Fruit fly (Drosophila melanogaster): ENCODE measurements around the gene CG32104.

Gene CG32104

DNA sequence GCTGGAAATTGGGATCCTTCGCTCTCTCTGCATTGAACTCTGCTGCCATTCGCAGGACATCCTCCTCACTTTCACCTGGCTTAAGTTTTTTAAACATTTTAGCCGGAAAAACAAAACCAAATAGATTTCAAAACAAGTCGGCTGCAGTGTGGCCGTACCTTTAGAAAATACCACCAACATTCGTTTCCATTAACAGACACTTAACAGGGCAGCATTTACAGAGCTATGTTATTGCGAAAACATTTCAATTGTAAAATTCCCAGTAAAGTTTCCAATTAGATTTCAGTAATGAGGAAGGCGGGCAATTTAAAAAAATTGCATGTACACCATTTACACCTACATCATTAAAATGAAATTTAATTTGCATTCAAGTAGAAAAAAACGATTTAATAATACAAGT is at the start of gene CG32104:
Gene CG32104, minus strand, starts transcription at position 152 of the 400 bp plus-strand sequence.
- TF ChIP-seq CG6792 (GFP tag; optimal IDR thresholded peaks at IDR 0.05), result no peak
- TF ChIP-seq esn (GFP tag; optimal IDR thresholded peaks at IDR 0.05), result no peak
- no peak for TF ChIP-seq pdm3 (GFP tag; optimal IDR thresholded peaks at IDR 0.05)
- no peak for TF ChIP-seq CG8632 (GFP tag; optimal IDR thresholded peaks at IDR 0.05)
- no peak for TF ChIP-seq CG4318 (GFP tag; optimal IDR thresholded peaks at IDR 0.05)

DNA sequence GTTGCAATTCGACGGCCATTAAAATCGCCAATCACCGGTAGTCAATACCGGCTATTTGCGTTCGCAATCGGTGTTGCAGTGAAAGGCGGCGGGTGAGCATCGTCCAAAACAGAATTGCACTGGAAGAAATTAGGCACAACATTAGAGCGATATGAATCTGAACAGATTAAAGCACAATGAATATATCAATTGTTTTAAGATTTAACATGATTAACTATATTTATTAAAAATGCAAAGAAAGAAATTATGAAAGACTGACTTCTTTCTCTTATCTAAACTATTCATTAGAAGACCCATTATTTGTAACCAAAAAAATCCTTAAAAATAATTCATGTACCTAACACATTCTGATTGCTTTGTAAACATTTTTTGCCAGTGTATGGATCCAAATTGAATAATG is 48.4 kb upstream of the CG32104 start:
- peak; percentile 3 for TF ChIP-seq CG4318 (GFP tag; optimal IDR thresholded peaks at IDR 0.05)
- peak; percentile 10 for TF ChIP-seq Smox (GFP tag; optimal IDR thresholded peaks at IDR 0.05)
- TF ChIP-seq Sox15 (GFP tag; optimal IDR thresholded peaks at IDR 0.05), result no peak
- no peak; the same call in 2 of the 3 replicates for TF ChIP-seq CG6163 (GFP tag; IDR thresholded peaks at IDR 0.05)
- no peak for TF ChIP-seq cyc (GFP tag; optimal IDR thresholded peaks at IDR 0.05)
- peak; percentile 7 for TF ChIP-seq CG3919 (GFP tag; optimal IDR thresholded peaks at IDR 0.05)
- no peak for TF ChIP-seq Hr39 (GFP tag; optimal IDR thresholded peaks at IDR 0.05)
- TF ChIP-seq esn (GFP tag; optimal IDR thresholded peaks at IDR 0.05), result no peak
- TF ChIP-seq Ets21C (GFP tag; optimal IDR thresholded peaks at IDR 0.05), result no peak
- TF ChIP-seq CG6792 (GFP tag; optimal IDR thresholded peaks at IDR 0.05), result no peak
- no peak for TF ChIP-seq fd85E (GFP tag; optimal IDR thresholded peaks at IDR 0.05)
- no peak for TF ChIP-seq Ets96B (tag; optimal IDR thresholded peaks at IDR 0.05)
- TF ChIP-seq topi (GFP tag; optimal IDR thresholded peaks at IDR 0.05), result no peak
- no peak for TF ChIP-seq dsx (GFP tag; optimal IDR thresholded peaks at IDR 0.05; ENCODE audit: poor library complexity, severe bottlenecking)
- TF ChIP-seq Hr4 (GFP tag; optimal IDR thresholded peaks at IDR 0.05), result peak; percentile 17
- no peak for TF ChIP-seq CG7368 (GFP tag; optimal IDR thresholded peaks at IDR 0.05)
- no peak for TF ChIP-seq CG9139 (GFP tag; optimal IDR thresholded peaks at IDR 0.05)
- no peak for TF ChIP-seq vri (GFP tag; optimal IDR thresholded peaks at IDR 0.05)
- no peak for TF ChIP-seq Hr38 (GFP tag; optimal IDR thresholded peaks at IDR 0.05)
- TF ChIP-seq spab (GFP tag; optimal IDR thresholded peaks at IDR 0.05), result no peak
- TF ChIP-seq Sox14 (GFP tag; optimal IDR thresholded peaks at IDR 0.05), result no peak
- TF ChIP-seq acj6 (GFP tag; optimal IDR thresholded peaks at IDR 0.05), result no peak
- no peak for TF ChIP-seq CG31627 (GFP tag; optimal IDR thresholded peaks at IDR 0.05)
- TF ChIP-seq CG8319 (GFP tag; optimal IDR thresholded peaks at IDR 0.05), result no peak
- TF ChIP-seq salr (GFP tag; optimal IDR thresholded peaks at IDR 0.05), result no peak
- TF ChIP-seq CG10669 (GFP tag; optimal IDR thresholded peaks at IDR 0.05), result no peak
- TF ChIP-seq Eip75B (GFP tag; optimal IDR thresholded peaks at IDR 0.05), result no peak
- TF ChIP-seq Met (GFP tag; optimal IDR thresholded peaks at IDR 0.05), result peak; percentile 6
- no peak for TF ChIP-seq Blimp-1 (GFP tag; optimal IDR thresholded peaks at IDR 0.05)
- no peak for TF ChIP-seq Gug (GFP tag; IDR thresholded peaks at IDR 0.05)
- peak; percentile 17 for TF ChIP-seq OdsH (GFP tag; optimal IDR thresholded peaks at IDR 0.05)
- TF ChIP-seq svp (GFP tag), result peak; percentile 15
- no peak for TF ChIP-seq lz (GFP tag; optimal IDR thresholded peaks at IDR 0.05)
- TF ChIP-seq CG32006 (GFP tag; optimal IDR thresholded peaks at IDR 0.05), result peak; percentile 52
- no peak for TF ChIP-seq net (GFP tag; optimal IDR thresholded peaks at IDR 0.05)
- TF ChIP-seq CG1621 (tag; optimal IDR thresholded peaks at IDR 0.05), result no peak
- TF ChIP-seq CG6276 (GFP tag; optimal IDR thresholded peaks at IDR 0.05), result no peak
- no peak for TF ChIP-seq fkh (GFP tag; optimal IDR thresholded peaks at IDR 0.05)
- TF ChIP-seq Eip78C (GFP tag), result peak; percentile 68
- no peak for TF ChIP-seq dac (GFP tag; optimal IDR thresholded peaks at IDR 0.05)
- no peak for TF ChIP-seq CG11294 (GFP tag; IDR thresholded peaks at IDR 0.05)
- no peak for TF ChIP-seq achi (GFP tag; optimal IDR thresholded peaks at IDR 0.05)
- TF ChIP-seq CG8632 (GFP tag; optimal IDR thresholded peaks at IDR 0.05), result no peak
- no peak for TF ChIP-seq pdm3 (GFP tag; optimal IDR thresholded peaks at IDR 0.05)
- no peak for TF ChIP-seq Lpt (GFP tag; optimal IDR thresholded peaks at IDR 0.05)
- peak; percentile 1 for TF ChIP-seq CG3032 (tag; optimal IDR thresholded peaks at IDR 0.05)
- no peak for TF ChIP-seq CG10631 (GFP tag; optimal IDR thresholded peaks at IDR 0.05)
- no peak for TF ChIP-seq Sox102F (GFP tag; optimal IDR thresholded peaks at IDR 0.05)
- no peak for TF ChIP-seq CG11902 (GFP tag; optimal IDR thresholded peaks at IDR 0.05)
- no peak for TF ChIP-seq CG11762 (GFP tag; optimal IDR thresholded peaks at IDR 0.05; ENCODE audit: insufficient read depth)

All from whole organism, prepupa.